Fruit fly (Drosophila melanogaster): Measurements from ENCODE around the gene salt.
A peak's percentile ranks its signal among the peaks of the same experiment; 100 is the strongest.

Gene salt

dm6 chr3R:31704524-31705215, 49.8 kb downstream of the salt start (continued):
- peak; percentile 62 for TF ChIP-seq vvl (GFP tag; IDR thresholded peaks at IDR 0.05)
- TF ChIP-seq ken (GFP tag; IDR thresholded peaks at IDR 0.05): no peak
- no peak for TF ChIP-seq Sin3A (optimal IDR thresholded peaks at IDR 0.05)
- no peak for TF ChIP-seq Hand (GFP tag; optimal IDR thresholded peaks at IDR 0.05)
- TF ChIP-seq mld (GFP tag; IDR thresholded peaks at IDR 0.05; ENCODE audit: partially characterized antibody): no peak
- TF ChIP-seq CG11696 (GFP tag; IDR thresholded peaks at IDR 0.05): 0 out of 2 replicates have a peak, but pooled peaks have one; percentile 31
- peak; percentile 71 for TF ChIP-seq dan (GFP tag; IDR thresholded peaks at IDR 0.05)
- peak; percentile 77 for TF ChIP-seq pros (GFP tag; optimal IDR thresholded peaks at IDR 0.05)
- peak; percentile 42 for TF ChIP-seq trem (tag; optimal IDR thresholded peaks at IDR 0.05)
- peak; percentile 11 for TF ChIP-seq CG3407 (GFP tag; optimal IDR thresholded peaks at IDR 0.05)
- TF ChIP-seq Hr3 (GFP tag; optimal IDR thresholded peaks at IDR 0.05): peak; percentile 44
- TF ChIP-seq CG15479 (GFP tag; optimal IDR thresholded peaks at IDR 0.05): peak; percentile 95
- TF ChIP-seq wdn (GFP tag; IDR thresholded peaks at IDR 0.05): no peak
- TF ChIP-seq bowl (GFP tag; IDR thresholded peaks at IDR 0.05): no peak
- TF ChIP-seq sc (optimal IDR thresholded peaks at IDR 0.05): no peak
- TF ChIP-seq sc (GFP tag; optimal IDR thresholded peaks at IDR 0.05): peak; percentile 45
- peak; percentile 53; the same call in 2 of the 3 replicates for TF ChIP-seq croc (GFP tag; conservative IDR thresholded peaks at IDR 0.05)
- TF ChIP-seq CG1602 (GFP tag; optimal IDR thresholded peaks at IDR 0.05): peak; percentile 54
- peak; percentile 15 for TF ChIP-seq CG1233 (GFP tag; optimal IDR thresholded peaks at IDR 0.05)
- TF ChIP-seq CG10654 (GFP tag; optimal IDR thresholded peaks at IDR 0.05): no peak
- peak; percentile 6 for TF ChIP-seq CG12219 (GFP tag; optimal IDR thresholded peaks at IDR 0.05)
- TF ChIP-seq CG7372 (GFP tag; IDR thresholded peaks at IDR 0.05): no peak
- TF ChIP-seq CG15601 (tag; optimal IDR thresholded peaks at IDR 0.05): peak; percentile 24
- peak; percentile 36 for TF ChIP-seq nerfin-1 (tag; optimal IDR thresholded peaks at IDR 0.05)
- no peak for TF ChIP-seq Dref (GFP tag; IDR thresholded peaks at IDR 0.05)
- no peak for TF ChIP-seq luna (GFP tag; optimal IDR thresholded peaks at IDR 0.05)
- TF ChIP-seq zf30C (GFP tag; optimal IDR thresholded peaks at IDR 0.05): peak; percentile 88
- no peak for TF ChIP-seq hkb (optimal IDR thresholded peaks at IDR 0.05)
- TF ChIP-seq hkb (GFP tag; IDR thresholded peaks at IDR 0.05): peak; percentile 30; the same call in 1 of the 2 replicates
- peak; percentile 59 for TF ChIP-seq Chrac-16 (GFP tag; optimal IDR thresholded peaks at IDR 0.05)
- peak; percentile 94 for TF ChIP-seq dmrt11E (tag; optimal IDR thresholded peaks at IDR 0.05)
- peak; percentile 13 for TF ChIP-seq CG8290 (GFP tag; optimal IDR thresholded peaks at IDR 0.05)
- TF ChIP-seq CG8290 (tag; optimal IDR thresholded peaks at IDR 0.05): no peak
- TF ChIP-seq CG16813 (GFP tag; IDR thresholded peaks at IDR 0.05; ENCODE audit: partially characterized antibody): no peak
- no peak for TF ChIP-seq Dp (GFP tag; optimal IDR thresholded peaks at IDR 0.05)
- TF ChIP-seq Xbp1 (GFP tag; optimal IDR thresholded peaks at IDR 0.05): peak; percentile 4
- no peak for TF ChIP-seq CG4282 (GFP tag; optimal IDR thresholded peaks at IDR 0.05)
- peak; percentile 30 for TF ChIP-seq CG13424 (tag; optimal IDR thresholded peaks at IDR 0.05)
- TF ChIP-seq CG15696 (tag; optimal IDR thresholded peaks at IDR 0.05): peak; percentile 97
- peak; percentile 38; the same call in 1 of the 2 replicates for TF ChIP-seq gt (GFP tag; IDR thresholded peaks at IDR 0.05)

DNA sequence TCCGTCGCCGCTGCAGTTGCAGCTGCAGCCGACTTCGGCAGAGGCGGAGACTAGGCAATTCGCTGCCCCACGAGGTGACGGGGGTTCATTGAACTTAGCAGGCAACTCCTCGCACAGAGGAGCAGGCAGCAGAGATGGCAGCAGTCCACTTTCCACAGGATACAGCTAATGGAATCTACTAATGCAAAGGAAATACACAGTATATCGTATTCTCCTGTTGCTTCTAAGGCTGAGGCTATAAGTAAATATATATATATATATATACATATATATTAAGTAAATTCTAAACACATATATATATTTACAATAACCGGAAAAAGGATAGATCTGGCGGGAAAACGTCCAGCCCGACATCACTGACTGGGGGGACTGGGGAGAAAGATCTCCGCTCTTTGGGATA, 51.1 kb downstream of the salt start:
- TF ChIP-seq Opbp (GFP tag; IDR thresholded peaks at IDR 0.05; ENCODE audit: partially characterized antibody): no peak
- no peak for TF ChIP-seq H15 (GFP tag; IDR thresholded peaks at IDR 0.05)
- TF ChIP-seq sd (tag; optimal IDR thresholded peaks at IDR 0.05): no peak
- TF ChIP-seq Sry-β (GFP tag; optimal IDR thresholded peaks at IDR 0.05): peak; percentile 86
- no peak for TF ChIP-seq gcm2 (GFP tag; optimal IDR thresholded peaks at IDR 0.05)
- TF ChIP-seq CG2712 (tag; optimal IDR thresholded peaks at IDR 0.05): peak; percentile 29
- TF ChIP-seq ERR (GFP tag; optimal IDR thresholded peaks at IDR 0.05): no peak
- TF ChIP-seq CG5245 (GFP tag; optimal IDR thresholded peaks at IDR 0.05): no peak
- TF ChIP-seq az2 (GFP tag; optimal IDR thresholded peaks at IDR 0.05): no peak
- no peak for TF ChIP-seq CG6272 (GFP tag; IDR thresholded peaks at IDR 0.05)
- TF ChIP-seq CG6683 (GFP tag; optimal IDR thresholded peaks at IDR 0.05): no peak
- TF ChIP-seq trem (tag; optimal IDR thresholded peaks at IDR 0.05): peak; percentile 3
- no peak for TF ChIP-seq Optix (GFP tag; IDR thresholded peaks at IDR 0.05)
- TF ChIP-seq Dip2 (GFP tag; IDR thresholded peaks at IDR 0.05): no peak
- TF ChIP-seq HLH54F (GFP tag; optimal IDR thresholded peaks at IDR 0.05): no peak

Measured in whole organism, embryonic.